Worm (Caenorhabditis elegans): Measurements from ENCODE around the gene Y82E9BL.6.

The Y82E9BL.6 gene

ce11 chrIII:1342488-1342887, 3.1 kb downstream of the Y82E9BL.6 start, which contains the start of gene fbxa-26:
Gene fbxa-26, minus strand, starts transcription at chrIII:1342522.
- TF ChIP-seq daf-19 (GFP tag; conservative IDR thresholded peaks at IDR 0.05) (no peak), madf-5 (GFP tag; IDR thresholded peaks at IDR 0.05) (no peak), nhr-77 (tag; optimal IDR thresholded peaks at IDR 0.05) (peak; percentile 23), fos-1 (tag; optimal IDR thresholded peaks at IDR 0.05) (no peak), T26A8.4 (GFP tag; IDR thresholded peaks at IDR 0.05) (no peak), lsy-2 (tag; optimal IDR thresholded peaks at IDR 0.05) (no peak), pqm-1 (tag; optimal IDR thresholded peaks at IDR 0.05) (peak; percentile 55), spr-1 (tag; optimal IDR thresholded peaks at IDR 0.05) (no peak), dve-1 (tag; optimal IDR thresholded peaks at IDR 0.05; ENCODE audit: insufficient read depth) (peak; percentile 44), unc-39 (tag; optimal IDR thresholded peaks at IDR 0.05) (no peak), nhr-28 (tag; optimal IDR thresholded peaks at IDR 0.05) (peak; percentile 35), daf-16 (GFP tag; optimal IDR thresholded peaks at IDR 0.05) (no peak), daf-16 (tag; optimal IDR thresholded peaks at IDR 0.05) (peak; percentile 94), nhr-25 (tag; optimal IDR thresholded peaks at IDR 0.05; ENCODE audit: borderline replicate concordance, insufficient read depth) (no peak), jun-1 (tag; optimal IDR thresholded peaks at IDR 0.05) (no peak), dpl-1 (GFP tag; optimal IDR thresholded peaks at IDR 0.05) (no peak), vab-7 (GFP tag; IDR thresholded peaks at IDR 0.05) (no peak), ztf-7 (tag; optimal IDR thresholded peaks at IDR 0.05) (no peak)

ce11 chrIII:1340240-1340639, 5.4 kb downstream of the Y82E9BL.6 start, which contains the start of gene fbxa-5:
Gene fbxa-5, minus strand, starts transcription at chrIII:1340340.
- TF ChIP-seq saeg-2 (GFP tag; IDR thresholded peaks at IDR 0.05), result no peak
- TF ChIP-seq lsy-2 (tag; optimal IDR thresholded peaks at IDR 0.05), result no peak
- TF ChIP-seq hmg-1.1 (GFP tag; IDR thresholded peaks at IDR 0.05), result no peak
- no peak for TF ChIP-seq cey-2 (tag; optimal IDR thresholded peaks at IDR 0.05; ENCODE audit: borderline replicate concordance, insufficient read depth)
- no peak for TF ChIP-seq lir-3 (tag; optimal IDR thresholded peaks at IDR 0.05)
- TF ChIP-seq lin-29 (GFP tag; IDR thresholded peaks at IDR 0.05), result no peak
- TF ChIP-seq aha-1 (tag), result no peak
- TF ChIP-seq dmd-6 (GFP tag; IDR thresholded peaks at IDR 0.05), result no peak
- no peak for TF ChIP-seq arid-1 (GFP tag; conservative IDR thresholded peaks at IDR 0.05)

- TF ChIP-seq dmd-6 (GFP tag; IDR thresholded peaks at IDR 0.05), result peak; percentile 51
- TF ChIP-seq hlh-11 (tag; optimal IDR thresholded peaks at IDR 0.05), result peak; percentile 60
- no peak for TF ChIP-seq sdz-12 (GFP tag; optimal IDR thresholded peaks at IDR 0.05)
- TF ChIP-seq ceh-32 (tag; optimal IDR thresholded peaks at IDR 0.05; ENCODE audit: poor library complexity), result no peak
- no peak for TF ChIP-seq madf-5 (GFP tag; IDR thresholded peaks at IDR 0.05)
- TF ChIP-seq cey-2 (tag; optimal IDR thresholded peaks at IDR 0.05; ENCODE audit: borderline replicate concordance, insufficient read depth), result no peak
- TF ChIP-seq nhr-111 (GFP tag; optimal IDR thresholded peaks at IDR 0.05), result no peak
- TF ChIP-seq aha-1 (tag), result peak; percentile 27
- no peak for TF ChIP-seq mes-2 (tag; optimal IDR thresholded peaks at IDR 0.05; ENCODE audit: poor library complexity, severe bottlenecking)
- peak in 1 of 2 experiments; percentile 34 for TF ChIP-seq unc-62 (GFP tag; optimal IDR thresholded peaks at IDR 0.05 in 1 of 2)
- TF ChIP-seq unc-62 (tag; optimal IDR thresholded peaks at IDR 0.05), result no peak
- TF ChIP-seq nhr-76 (tag; optimal IDR thresholded peaks at IDR 0.05), result no peak
- TF ChIP-seq ceh-28 (tag; optimal IDR thresholded peaks at IDR 0.05), result no peak
- TF ChIP-seq nhr-42 (GFP tag; IDR thresholded peaks at IDR 0.05), result no peak
- peak; percentile 13 for TF ChIP-seq pqm-1 (tag; optimal IDR thresholded peaks at IDR 0.05)
- no peak for TF ChIP-seq daf-16 (GFP tag; optimal IDR thresholded peaks at IDR 0.05)
- peak; percentile 12 for TF ChIP-seq daf-16 (tag; optimal IDR thresholded peaks at IDR 0.05)
These were observed 13.7 kb downstream of the Y82E9BL.6 start, which contains the start of gene Y82E9BL.19 for ce11 chrIII:1331894-1332293. Gene Y82E9BL.19, plus strand, starts transcription at chrIII:1332016.

ce11 chrIII:1326490-1326889, 19.1 kb downstream of the Y82E9BL.6 start, which contains the start of gene Y82E9BL.18:
Gene Y82E9BL.18, plus strand, starts transcription at chrIII:1326790.
- TF ChIP-seq pha-4 (GFP tag; IDR thresholded peaks at IDR 0.05) (no peak), pha-4 (tag; optimal IDR thresholded peaks at IDR 0.05) (no peak), spr-1 (tag; optimal IDR thresholded peaks at IDR 0.05) (no peak), aha-1 (tag) (peak; percentile 23), zip-11 (GFP tag; IDR thresholded peaks at IDR 0.05) (no peak), Y75B8A.6 (GFP tag; IDR thresholded peaks at IDR 0.05) (no peak)

Data from whole organism, L4 larva.